Fruit fly (Drosophila melanogaster) whole organism, embryonic: ENCODE data around the gene CG33120.

Experiments used
- Ada2b ChIP-seq: fragments of 200-800 bp; sonication (Bioruptor generic); IDR thresholded peaks from 2 replicates; pipeline ENCODE4 v1.3.6; 2022; ENCODE audit warnings: missing biosample characterization, missing genetic modification characterization
- Atf-2 ChIP-seq: fragments of 200-800 bp; sonication (Bioruptor generic); optimal IDR thresholded peaks from 2 replicates; lab custom pipeline; 2016; ENCODE audit warnings: missing biosample characterization, missing genetic modification characterization
- CG10366 ChIP-seq: fragments of 200-800 bp; sonication (Bioruptor generic); IDR thresholded peaks from 2 replicates; pipeline ENCODE4 v1.3.6; 2022; ENCODE audit warnings: missing biosample characterization, missing genetic modification characterization
- CG10431 ChIP-seq: fragments of 200-800 bp; sonication (Bioruptor generic); optimal IDR thresholded peaks from 3 replicates; lab custom pipeline; 2018; ENCODE audit warnings: missing biosample characterization, mild to moderate bottlenecking, missing genetic modification characterization
- CG12236 ChIP-seq: fragments of 200-800 bp; sonication (Bioruptor generic); optimal IDR thresholded peaks from 2 replicates; lab custom pipeline; 2016; ENCODE audit warnings: missing biosample characterization, missing genetic modification characterization
- CG13775 ChIP-seq: fragments of 200-800 bp; sonication (Bioruptor generic); optimal IDR thresholded peaks from 3 replicates; lab custom pipeline; 2017; ENCODE audit warnings: missing biosample characterization, mild to moderate bottlenecking, missing genetic modification characterization
- CG14667 ChIP-seq: fragments of 200-800 bp; sonication (Bioruptor generic); IDR thresholded peaks from 2 replicates; pipeline ENCODE4 v1.3.6; 2022; ENCODE audit warnings: missing biosample characterization, missing genetic modification characterization
- CG16779 ChIP-seq: fragments of 200-800 bp; sonication (Bioruptor generic); IDR thresholded peaks from 2 replicates; pipeline ENCODE4 v1.3.6; 2022; ENCODE audit warnings: missing biosample characterization, missing genetic modification characterization
- CG16863 ChIP-seq: fragments of 200-800 bp; sonication (Bioruptor generic); optimal IDR thresholded peaks from 3 replicates; lab custom pipeline; 2016; ENCODE audit warnings: missing biosample characterization, missing genetic modification characterization
- CG17186 ChIP-seq: fragments of 200-800 bp; sonication (Bioruptor generic); optimal IDR thresholded peaks from 3 replicates; lab custom pipeline; 2017; ENCODE audit warnings: missing biosample characterization, missing genetic modification reagents, missing genetic modification characterization
- CG17361 ChIP-seq: fragments of 200-800 bp; sonication (Bioruptor generic); IDR thresholded peaks from 3 replicates; pipeline ENCODE4 v1.3.6; 2022; ENCODE audit warnings: missing biosample characterization, missing genetic modification characterization
- CG3065 ChIP-seq: fragments of 200-800 bp; sonication (Bioruptor generic); optimal IDR thresholded peaks from 2 replicates; lab custom pipeline; 2016; ENCODE audit warnings: missing biosample characterization, missing genetic modification characterization
- CG33213 ChIP-seq: fragments of 200-800 bp; sonication (Bioruptor generic); optimal IDR thresholded peaks from 3 replicates; lab custom pipeline; 2016; ENCODE audit warnings: missing biosample characterization, missing genetic modification characterization
- CG3995 ChIP-seq: fragments of 200-800 bp; sonication (Bioruptor generic); optimal IDR thresholded peaks from 3 replicates; lab custom pipeline; 2016; ENCODE audit warnings: missing biosample characterization, missing genetic modification characterization
- CG43689 ChIP-seq: fragments of 200-800 bp; sonication (Bioruptor generic); IDR thresholded peaks from 2 replicates; pipeline ENCODE4 v1.3.6; 2022; ENCODE audit warnings: missing biosample characterization, missing genetic modification characterization
- CG4617 ChIP-seq: fragments of 200-800 bp; sonication (Bioruptor generic); optimal IDR thresholded peaks from 3 replicates; lab custom pipeline; 2016; ENCODE audit warnings: missing biosample characterization, missing genetic modification characterization, borderline replicate concordance
- CG4820 ChIP-seq: fragments of 200-800 bp; sonication (Bioruptor generic); optimal IDR thresholded peaks from 3 replicates; lab custom pipeline; 2016; ENCODE audit warnings: missing biosample characterization, missing genetic modification characterization
- CG6175 ChIP-seq: fragments of 200-800 bp; sonication (Bioruptor generic); IDR thresholded peaks from 3 replicates; pipeline ENCODE4 v1.3.6; 2022; ENCODE audit warnings: missing biosample characterization, missing genetic modification characterization
- CG6254 ChIP-seq: fragments of 200-800 bp; sonication (Bioruptor generic); optimal IDR thresholded peaks from 3 replicates; lab custom pipeline; 2017; ENCODE audit warnings: mild to moderate bottlenecking, missing biosample characterization, missing genetic modification reagents, missing genetic modification characterization
- CG7745 ChIP-seq: fragments of 200-800 bp; sonication (Bioruptor generic); optimal IDR thresholded peaks from 2 replicates; lab custom pipeline; 2018; ENCODE audit warnings: missing biosample characterization, mild to moderate bottlenecking, missing genetic modification characterization, moderate library complexity
- CG8290 ChIP-seq, 3 experiments: fragments of 200-800 bp; sonication (Bioruptor generic); optimal IDR thresholded peaks; 2 replicates each; lab custom pipeline; 2016 to 2019; ENCODE audit warnings: missing biosample characterization in 3 of 3, missing genetic modification characterization in 3 of 3, mild to moderate bottlenecking in 2 of 3, moderate library complexity in 1 of 3
- CG8765 ChIP-seq: fragments of 200-800 bp; sonication (Bioruptor generic); IDR thresholded peaks from 2 replicates; pipeline ENCODE4 v1.3.6; 2022; ENCODE audit warnings: missing biosample characterization, missing genetic modification characterization
- D ChIP-seq, 2 experiments: fragments of 200-800 bp in 1 of 2; fragments of >200 bp in 1 of 2; sonication (Bioruptor generic) in 1 of 2; optimal IDR thresholded peaks; 2 replicates in 1 of 2; 3 replicates in 1 of 2; lab custom pipeline; 2017; ENCODE audit warnings: mild to moderate bottlenecking in 1 of 2, missing biosample characterization in 1 of 2, missing genetic modification characterization in 1 of 2, missing genetic modification reagents in 1 of 2
- Dip3 ChIP-seq: fragments of 200-800 bp; sonication (Bioruptor generic); optimal IDR thresholded peaks from 3 replicates; lab custom pipeline; 2016; ENCODE audit warnings: missing biosample characterization, missing genetic modification characterization
- Eip74EF ChIP-seq, 2 experiments: fragments of 200-800 bp in 1 of 2; fragments of >200 bp in 1 of 2; sonication (Bioruptor generic) in 1 of 2; optimal IDR thresholded peaks; 2 replicates each; lab custom pipeline; 2017 to 2019; ENCODE audit warnings: missing biosample characterization in 2 of 2, missing genetic modification characterization in 2 of 2, mild to moderate bottlenecking in 1 of 2, moderate library complexity in 1 of 2
- HHEX ChIP-seq: fragments of 200-800 bp; sonication (Bioruptor generic); optimal IDR thresholded peaks from 3 replicates; lab custom pipeline; 2017; ENCODE audit warnings: missing biosample characterization, mild to moderate bottlenecking, missing genetic modification characterization, missing genetic modification reagents
- Lpt ChIP-seq: fragments of >200 bp; optimal IDR thresholded peaks from 2 replicates; lab custom pipeline; 2018; ENCODE audit warnings: missing biosample characterization, missing genetic modification characterization
- Myb ChIP-seq: fragments of 200-800 bp; sonication (Bioruptor generic); optimal IDR thresholded peaks from 2 replicates; lab custom pipeline; 2016; ENCODE audit warnings: missing biosample characterization, missing genetic modification characterization
- NC2β ChIP-seq: fragments of 200-800 bp; sonication (Bioruptor generic); optimal IDR thresholded peaks from 2 replicates; lab custom pipeline; 2016; ENCODE audit warnings: missing biosample characterization, missing genetic modification characterization
- TFAM ChIP-seq: fragments of 200-800 bp; sonication (Bioruptor generic); optimal IDR thresholded peaks from 2 replicates; lab custom pipeline; 2017; ENCODE audit warnings: missing biosample characterization, missing genetic modification characterization, inconsistent platforms
- br ChIP-seq: fragments of >200 bp; optimal IDR thresholded peaks from 2 replicates; lab custom pipeline; 2017
- btn ChIP-seq: fragments of 200-800 bp; sonication (Bioruptor generic); optimal IDR thresholded peaks from 2 replicates; lab custom pipeline; 2016; ENCODE audit warnings: missing biosample characterization, missing genetic modification characterization
- chn ChIP-seq: fragments of 200-800 bp; sonication (Bioruptor generic); optimal IDR thresholded peaks from 2 replicates; lab custom pipeline; 2016; ENCODE audit warnings: missing biosample characterization, missing genetic modification characterization
- dpn ChIP-seq, 2 experiments: fragments of 200-800 bp; sonication (Bioruptor generic); optimal IDR thresholded peaks; 3 replicates each; lab custom pipeline; 2016; ENCODE audit warnings: missing biosample characterization in 2 of 2, missing genetic modification characterization in 2 of 2
- gce ChIP-seq: fragments of 200-800 bp; sonication (Bioruptor generic); IDR thresholded peaks from 3 replicates; pipeline ENCODE4 v1.3.6; 2022; ENCODE audit warnings: missing biosample characterization, missing genetic modification characterization
- grn ChIP-seq: fragments of 200-800 bp; sonication (Bioruptor generic); optimal IDR thresholded peaks from 3 replicates; lab custom pipeline; 2017; ENCODE audit warnings: missing biosample characterization, missing genetic modification characterization
- gro ChIP-seq: fragments of 200-800 bp; sonication (Bioruptor generic); optimal IDR thresholded peaks from 2 replicates; lab custom pipeline; 2016; ENCODE audit warnings: missing biosample characterization, missing genetic modification characterization
- kni ChIP-seq: fragments of 200-800 bp; sonication (Bioruptor generic); optimal IDR thresholded peaks from 3 replicates; lab custom pipeline; 2017; ENCODE audit warnings: mild to moderate bottlenecking, missing biosample characterization, missing genetic modification reagents, missing genetic modification characterization
- mld ChIP-seq: fragments of 200-800 bp; sonication (Bioruptor generic); IDR thresholded peaks from 3 replicates; pipeline ENCODE4 v1.3.6; 2022; ENCODE audit warnings: missing biosample characterization, missing genetic modification characterization; ENCODE audit not compliant: partially characterized antibody
- odd ChIP-seq: fragments of 200-800 bp; sonication (Bioruptor generic); optimal IDR thresholded peaks from 2 replicates; lab custom pipeline; 2017; ENCODE audit warnings: missing biosample characterization, mild to moderate bottlenecking, missing genetic modification characterization
- otp ChIP-seq: fragments of 200-800 bp; sonication (Bioruptor generic); IDR thresholded peaks from 3 replicates; pipeline ENCODE4, ENCODE4 v1.3.6; 2022; ENCODE audit warnings: missing biosample characterization, missing genetic modification characterization
- phol ChIP-seq: fragments of 200-800 bp; sonication (Bioruptor generic); optimal IDR thresholded peaks from 3 replicates; lab custom pipeline; 2018; ENCODE audit warnings: missing biosample characterization, mild to moderate bottlenecking, missing genetic modification characterization, moderate library complexity
- pzg ChIP-seq: fragments of 200-800 bp; sonication (Bioruptor generic); optimal IDR thresholded peaks from 3 replicates; lab custom pipeline; 2018; ENCODE audit warnings: missing biosample characterization, mild to moderate bottlenecking, missing genetic modification characterization, moderate library complexity
- repo ChIP-seq: fragments of 200-800 bp; sonication (Bioruptor generic); optimal IDR thresholded peaks from 2 replicates; lab custom pipeline; 2016; ENCODE audit warnings: missing biosample characterization, missing genetic modification characterization
- row ChIP-seq: fragments of 200-800 bp; sonication (Bioruptor generic); IDR thresholded peaks from 3 replicates; pipeline ENCODE4 v1.3.6; 2022; ENCODE audit warnings: missing biosample characterization, missing genetic modification characterization
- salm ChIP-seq: fragments of 200-800 bp; sonication (Bioruptor generic); optimal IDR thresholded peaks from 2 replicates; lab custom pipeline; 2018; ENCODE audit warnings: missing biosample characterization, mild to moderate bottlenecking, missing genetic modification characterization
- shn ChIP-seq: fragments of 200-800 bp; sonication (Bioruptor generic); optimal IDR thresholded peaks from 3 replicates; lab custom pipeline; 2016; ENCODE audit warnings: missing biosample characterization, missing genetic modification characterization
- sug ChIP-seq: fragments of 200-800 bp; optimal IDR thresholded peaks from 2 replicates; lab custom pipeline; 2019; ENCODE audit warnings: missing biosample characterization, mild to moderate bottlenecking, missing genetic modification characterization, moderate library complexity
- trh ChIP-seq: fragments of 200-800 bp; sonication (Bioruptor generic); optimal IDR thresholded peaks from 2 replicates; lab custom pipeline; 2016; ENCODE audit warnings: missing biosample characterization, missing genetic modification characterization
- ttk ChIP-seq: fragments of 200-800 bp; sonication (Bioruptor generic); IDR thresholded peaks from 2 replicates; pipeline ENCODE4 v2.1.2; 2022; ENCODE audit warnings: missing biosample characterization, missing genetic modification characterization
- zfh1 ChIP-seq: fragments of 200-800 bp; sonication (Bioruptor generic); IDR thresholded peaks from 3 replicates; pipeline ENCODE4 v1.3.6; 2022; ENCODE audit warnings: missing biosample characterization, missing genetic modification characterization

CG33120 gene

DNA sequence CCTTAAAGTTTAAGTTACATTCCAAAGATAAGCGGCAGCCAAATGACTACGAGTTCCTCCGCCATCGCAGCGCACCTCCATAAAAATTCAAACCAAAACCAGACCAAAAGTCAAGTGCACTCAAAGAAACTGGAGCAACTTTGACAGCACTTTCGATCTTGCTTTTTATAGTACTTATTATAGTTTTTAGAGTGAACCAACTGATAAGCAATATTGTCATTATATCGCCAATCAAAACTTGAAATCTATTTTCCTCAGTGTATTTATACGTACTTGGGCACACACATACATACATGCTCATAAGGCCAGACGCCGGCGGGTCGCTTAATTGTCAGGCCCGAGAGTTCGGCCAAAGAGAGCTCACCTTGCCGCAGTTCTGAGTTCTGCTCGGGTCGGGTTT lies 45.7 kb upstream of the CG33120 start (continued):
- TF ChIP-seq btn (GFP tag; lab: Kevin White, UChicago) = peak; percentile 68
- TF ChIP-seq CG17186 (GFP tag; lab: Kevin White, UChicago) = peak; percentile 37
- no peak for TF ChIP-seq gro
- peak; percentile 10 for TF ChIP-seq CG4617 (GFP tag; lab: Kevin White, UChicago)
- TF ChIP-seq NC2β (GFP tag; lab: Kevin White, UChicago) = peak; percentile 83
- peak; percentile 85 for TF ChIP-seq phol (tag; lab: Kevin White, UChicago)
- peak; percentile 78 for TF ChIP-seq Atf-2 (GFP tag; lab: Kevin White, UChicago)
- TF ChIP-seq zfh1 (GFP tag; lab: Robert Waterston, UW) = peak; percentile 95
- TF ChIP-seq Ada2b = peak; percentile 45; the same call in 1 of the 2 replicates
- TF ChIP-seq row (GFP tag; lab: Robert Waterston, UW) = peak; percentile 77
- TF ChIP-seq sug = no peak
- 0 out of 2 replicates have a peak, but pooled peaks have one; percentile 17 for TF ChIP-seq CG43689
- TF ChIP-seq pzg (GFP tag; lab: Kevin White, UChicago) = no peak
- peak; percentile 71 to 73 for TF ChIP-seq dpn (GFP tag; optimal IDR thresholded peaks at IDR 0.05; lab: Kevin White, UChicago)
- TF ChIP-seq CG10366 (GFP tag; lab: Robert Waterston, UW) = peak; percentile 32; the same call in 1 of the 2 replicates
- TF ChIP-seq trh (GFP tag; lab: Kevin White, UChicago) = peak; percentile 56
- no peak for TF ChIP-seq CG16779 (GFP tag; lab: Robert Waterston, UW)
- TF ChIP-seq CG16863 (GFP tag; lab: Kevin White, UChicago) = peak; percentile 74
- peak; percentile 31 for TF ChIP-seq CG10431 (GFP tag; lab: Kevin White, UChicago)
- TF ChIP-seq grn (GFP tag; lab: Kevin White, UChicago) = no peak
- no peak for TF ChIP-seq Dip3
- peak; percentile 48 for TF ChIP-seq Myb (GFP tag; lab: Kevin White, UChicago)
- TF ChIP-seq CG8765 = peak; percentile 90
- TF ChIP-seq chn = peak; percentile 88
- no peak for TF ChIP-seq D (optimal IDR thresholded peaks at IDR 0.05; lab: Kevin White, UChicago)
- peak; percentile 78 for TF ChIP-seq D (GFP tag; optimal IDR thresholded peaks at IDR 0.05; lab: Kevin White, UChicago)
- TF ChIP-seq Eip74EF (GFP tag; optimal IDR thresholded peaks at IDR 0.05; lab: Kevin White, UChicago) = peak in 1 of 2 experiments; percentile 19
- TF ChIP-seq ttk (GFP tag; lab: Robert Waterston, UW) = peak; percentile 56; the same call in 1 of the 2 replicates
- TF ChIP-seq mld = no peak
- TF ChIP-seq Lpt (GFP tag; lab: Kevin White, UChicago) = no peak
- TF ChIP-seq odd (GFP tag; lab: Kevin White, UChicago) = peak; percentile 5
- peak; percentile 59 for TF ChIP-seq CG14667 (GFP tag; lab: Robert Waterston, UW)
- peak; percentile 76 for TF ChIP-seq CG17361 (GFP tag; lab: Robert Waterston, UW)
- peak; percentile 60 for TF ChIP-seq CG8290 (GFP tag; optimal IDR thresholded peaks at IDR 0.05; lab: Kevin White, UChicago)
- peak; percentile 48 to 63 for TF ChIP-seq CG8290 (tag; optimal IDR thresholded peaks at IDR 0.05; lab: Kevin White, UChicago)
- peak; percentile 25 for TF ChIP-seq CG3065
- no peak for TF ChIP-seq CG3995 (GFP tag; lab: Kevin White, UChicago)
- TF ChIP-seq gce = peak; percentile 53; the same call in 1 of the 3 replicates
- TF ChIP-seq CG6254 (GFP tag; lab: Kevin White, UChicago) = peak; percentile 79
- no peak for TF ChIP-seq br (lab: Kevin White, UChicago)
- peak; percentile 52 for TF ChIP-seq HHEX (GFP tag; lab: Kevin White, UChicago)
- TF ChIP-seq salm = peak; percentile 37
- peak; percentile 62 for TF ChIP-seq CG33213
- TF ChIP-seq CG13775 = peak; percentile 79
- TF ChIP-seq kni (GFP tag; lab: Kevin White, UChicago) = no peak
- peak; percentile 45 for TF ChIP-seq CG7745 (tag; lab: Kevin White, UChicago)
- peak; percentile 62 for TF ChIP-seq shn (GFP tag; lab: Kevin White, UChicago)
- peak; percentile 85 for TF ChIP-seq CG4820 (GFP tag; lab: Kevin White, UChicago)
- peak; percentile 68 for TF ChIP-seq repo (GFP tag; lab: Kevin White, UChicago)
- no peak for TF ChIP-seq CG6175
- TF ChIP-seq TFAM (GFP tag; lab: Kevin White, UChicago) = peak; percentile 55
- TF ChIP-seq CG12236 = peak; percentile 39
- peak; percentile 80 for TF ChIP-seq otp (GFP tag; lab: Robert Waterston, UW)
